Worm (Caenorhabditis elegans) whole organism, L2 larva: Measurements from ENCODE around the gene dmsr-14.

Experiments used
- ama-1 ChIP-seq: fragments of 150-350 bp; optimal IDR thresholded peaks from 2 replicates; lab custom pipeline; 2018; ENCODE audit warnings: inconsistent platforms
- dmd-4 ChIP-seq: sonication (generic microtip); optimal IDR thresholded peaks from 2 replicates; lab custom pipeline; 2017; ENCODE audit warnings: missing biosample characterization, missing genetic modification characterization
- fos-1 ChIP-seq: fragments of 150-350 bp; optimal IDR thresholded peaks from 2 replicates; lab custom pipeline; 2014; ENCODE audit warnings: missing biosample characterization, missing genetic modification characterization
- lin-13 ChIP-seq: fragments of 150-350 bp; optimal IDR thresholded peaks from 2 replicates; lab custom pipeline; 2014; ENCODE audit warnings: missing biosample characterization, missing genetic modification reagents, missing genetic modification characterization
- mab-5 ChIP-seq: fragments of 150-350 bp; optimal IDR thresholded peaks from 2 replicates; lab custom pipeline; 2014; ENCODE audit warnings: missing biosample characterization, missing genetic modification characterization
- mdl-1 ChIP-seq, 2 experiments: fragments of 150-350 bp in 1 of 2; sonication (generic microtip) in 1 of 2; optimal IDR thresholded peaks; 2 replicates each; lab custom pipeline; 2017; ENCODE audit warnings: missing biosample characterization in 2 of 2, missing genetic modification characterization in 2 of 2
- nhr-25 ChIP-seq: fragments of 150-350 bp; sonication (generic microtip); optimal IDR thresholded peaks from 3 replicates; lab custom pipeline; 2014; ENCODE audit warnings: missing biosample characterization, missing genetic modification characterization
- nhr-77 ChIP-seq: fragments of 150-350 bp; optimal IDR thresholded peaks from 2 replicates; lab custom pipeline; 2014; ENCODE audit warnings: missing biosample characterization, missing genetic modification characterization
- unc-39 ChIP-seq: fragments of 150-350 bp; optimal IDR thresholded peaks from 2 replicates; lab custom pipeline; 2014; ENCODE audit warnings: missing biosample characterization, missing genetic modification characterization
- unc-62 ChIP-seq: fragments of 150-350 bp; optimal IDR thresholded peaks from 2 replicates; lab custom pipeline; 2014; ENCODE audit warnings: missing biosample characterization, missing genetic modification reagents, missing genetic modification characterization

DNA sequence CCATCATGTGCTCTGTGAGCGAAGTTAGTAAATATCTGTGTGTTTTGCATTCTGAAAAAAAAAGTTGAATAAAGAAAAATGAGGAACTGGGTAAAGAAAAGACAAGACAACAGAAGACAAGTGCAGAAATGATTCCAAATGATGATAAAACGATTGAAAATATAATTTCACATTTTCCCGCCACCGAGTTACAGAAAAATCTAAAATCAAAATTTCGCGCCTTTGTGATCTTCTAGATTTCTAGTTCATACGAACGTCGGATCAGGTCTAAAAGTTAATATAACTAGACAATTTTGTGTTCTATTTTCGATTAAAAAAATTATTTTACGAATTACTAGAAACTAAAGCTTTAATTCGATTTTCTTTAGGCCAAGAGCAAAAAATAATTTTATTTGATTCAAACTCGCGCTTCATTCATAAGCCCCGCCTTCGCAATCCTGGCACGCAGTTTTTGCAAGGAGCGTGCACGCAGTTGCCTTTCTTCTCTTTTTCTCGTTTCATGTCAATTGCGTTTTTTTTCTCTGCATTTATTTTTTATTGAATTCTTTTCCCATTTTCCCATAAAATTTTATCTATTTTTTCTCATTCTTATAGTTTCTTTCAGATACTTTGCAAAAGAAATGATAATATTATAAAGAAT lies 32.1 kb downstream of the dmsr-14 start, which contains the start of the genes spn-4 and spe-39:
- TF ChIP-seq lin-13 (GFP tag; lab: Kevin White, UChicago) = peak; percentile 64
- no peak for TF ChIP-seq unc-39 (tag; lab: Kevin White, UChicago)
- TF ChIP-seq ama-1 (lab: Kevin White, UChicago) = no peak
- TF ChIP-seq fos-1 (tag; lab: Kevin White, UChicago) = peak; percentile 32
- no peak for TF ChIP-seq nhr-25 (tag; lab: Kevin White, UChicago)
- peak; percentile 75 for TF ChIP-seq mab-5 (tag; lab: Kevin White, UChicago)
- no peak for TF ChIP-seq unc-62 (GFP tag; lab: Kevin White, UChicago)
- no peak for TF ChIP-seq dmd-4 (tag; lab: Kevin White, UChicago)
- no peak for TF ChIP-seq nhr-77 (tag; lab: Kevin White, UChicago)
- TF ChIP-seq mdl-1 (tag; optimal IDR thresholded peaks at IDR 0.05; lab: Kevin White, UChicago) = peak in 1 of 2 experiments; percentile 10
